Fruit fly (Drosophila melanogaster): ENCODE results near the gene Cdc16.

DNA sequence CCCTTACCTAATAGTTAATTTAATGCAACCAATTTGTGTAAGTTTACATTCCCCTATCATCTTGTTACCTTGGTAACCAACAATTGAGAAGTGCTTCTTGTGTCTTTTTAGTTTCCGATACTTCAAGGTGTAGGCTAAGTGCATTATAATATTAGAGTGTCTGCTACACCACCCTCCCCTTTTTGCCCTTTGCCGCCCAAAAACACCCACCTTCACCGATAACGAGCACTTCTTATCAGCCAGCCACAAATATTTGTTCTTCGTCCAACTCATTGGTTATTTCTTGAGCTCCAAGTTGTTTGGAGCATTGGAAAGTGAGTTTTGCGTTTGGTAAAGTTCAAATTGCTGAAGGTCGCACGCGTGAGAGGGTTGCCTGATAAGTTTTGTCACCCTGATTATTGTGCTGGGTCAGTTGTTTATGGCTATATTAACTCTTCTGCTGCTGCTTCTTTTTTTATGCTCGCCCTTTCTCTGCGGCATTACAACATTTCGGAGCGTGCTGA, 50.9 kb downstream of the Cdc16 start:
- TF ChIP-seq svp (GFP tag) = no peak
- no peak for TF ChIP-seq ss (GFP tag; optimal IDR thresholded peaks at IDR 0.05)
- no peak for TF ChIP-seq dsx (GFP tag; optimal IDR thresholded peaks at IDR 0.05; ENCODE audit: poor library complexity, severe bottlenecking)
- no peak for TF ChIP-seq CG1621 (tag; optimal IDR thresholded peaks at IDR 0.05)
- no peak for TF ChIP-seq Gug (GFP tag; IDR thresholded peaks at IDR 0.05)
- TF ChIP-seq CG6792 (GFP tag; optimal IDR thresholded peaks at IDR 0.05) = no peak
- TF ChIP-seq lz (GFP tag; optimal IDR thresholded peaks at IDR 0.05) = no peak
- no peak for TF ChIP-seq Blimp-1 (GFP tag; optimal IDR thresholded peaks at IDR 0.05)
- TF ChIP-seq CG11902 (GFP tag; optimal IDR thresholded peaks at IDR 0.05) = no peak
- TF ChIP-seq Sox15 (GFP tag; optimal IDR thresholded peaks at IDR 0.05) = no peak
- TF ChIP-seq OdsH (GFP tag; optimal IDR thresholded peaks at IDR 0.05) = no peak
- TF ChIP-seq CG31627 (GFP tag; optimal IDR thresholded peaks at IDR 0.05) = no peak

Data from whole organism, prepupa.